Worm (Caenorhabditis elegans): ENCODE results near the gene ZC395.11.

- no peak for TF ChIP-seq fkh-10 (GFP tag; optimal IDR thresholded peaks at IDR 0.05)
- TF ChIP-seq ceh-16 (tag; optimal IDR thresholded peaks at IDR 0.05), result no peak
- TF ChIP-seq nhr-25 (tag; optimal IDR thresholded peaks at IDR 0.05), result no peak
- no peak for TF ChIP-seq ztf-11 (tag; optimal IDR thresholded peaks at IDR 0.05)
- no peak for TF ChIP-seq R02D3.7 (tag; optimal IDR thresholded peaks at IDR 0.05)
- TF ChIP-seq nhr-12 (tag; optimal IDR thresholded peaks at IDR 0.05), result no peak
- TF ChIP-seq unc-62 (GFP tag; optimal IDR thresholded peaks at IDR 0.05), result no peak
- TF ChIP-seq elt-1 (tag; optimal IDR thresholded peaks at IDR 0.05), result no peak
- TF ChIP-seq fos-1 (tag; optimal IDR thresholded peaks at IDR 0.05), result no peak
These were observed 24.3 kb upstream of the ZC395.11 start for ce11 chrIII:5310403-5310802.

Measured in whole organism, L3 larva.